Fruit fly (Drosophila melanogaster) whole organism, wandering third instar larva: ENCODE results near the gene Jhbp3.

Source experiments
- CG9705 ChIP-seq: fragments of 200-800 bp; sonication (Bioruptor generic); optimal IDR thresholded peaks from 2 replicates; lab custom pipeline; 2018; ENCODE audit warnings: missing biosample characterization, mild to moderate bottlenecking, missing genetic modification characterization
- Hr78 ChIP-seq: fragments of >200 bp; optimal IDR thresholded peaks from 2 replicates; lab custom pipeline; 2017; ENCODE audit warnings: missing biosample characterization, missing genetic modification characterization
- Hr83 ChIP-seq: fragments of 200-300 bp; sonication (Bioruptor generic); optimal IDR thresholded peaks from 2 replicates; lab custom pipeline; 2016; ENCODE audit warnings: missing biosample characterization, mild to moderate bottlenecking, missing genetic modification characterization, moderate library complexity; ENCODE audit not compliant: poor library complexity, severe bottlenecking
- Rel ChIP-seq, 2 experiments: fragments of 200-800 bp; sonication (Bioruptor generic) in 1 of 2; optimal IDR thresholded peaks; 2 replicates in 1 of 2; 3 replicates in 1 of 2; lab custom pipeline; 2016 to 2019; ENCODE audit warnings: mild to moderate bottlenecking in 2 of 2, missing biosample characterization in 2 of 2, missing genetic modification characterization in 2 of 2, moderate library complexity in 1 of 2
- Vsx2 ChIP-seq: fragments of 200-300, 225-300 bp; sonication (Bioruptor generic); optimal IDR thresholded peaks from 2 replicates; lab custom pipeline; 2018; ENCODE audit warnings: missing biosample characterization, missing genetic modification characterization; ENCODE audit not compliant: partially characterized antibody
- br ChIP-seq: fragments of 200-800 bp; sonication (Bioruptor generic); optimal IDR thresholded peaks from 2 replicates; lab custom pipeline; 2016; ENCODE audit warnings: missing biosample characterization, missing genetic modification characterization
- foxo ChIP-seq, 2 experiments: fragments of 200-800 bp; sonication (Bioruptor generic); optimal IDR thresholded peaks; 2 replicates in 1 of 2; 3 replicates in 1 of 2; lab custom pipeline; 2016 to 2017; ENCODE audit warnings: missing biosample characterization in 2 of 2, missing genetic modification characterization in 2 of 2
- h ChIP-seq: fragments of 200-800 bp; sonication (Bioruptor generic); optimal IDR thresholded peaks from 3 replicates; lab custom pipeline; 2016; ENCODE audit warnings: missing biosample characterization, mild to moderate bottlenecking, missing genetic modification characterization
- jim ChIP-seq: fragments of 175-275, 200-325 bp; sonication (Bioruptor generic); optimal IDR thresholded peaks from 2 replicates; lab custom pipeline; 2016; ENCODE audit warnings: missing biosample characterization, mild to moderate bottlenecking, missing genetic modification characterization
- pan ChIP-seq: fragments of >200 bp; optimal IDR thresholded peaks from 2 replicates; lab custom pipeline; 2017
- rgr ChIP-seq: fragments of 200-800 bp; sonication (Bioruptor generic); optimal IDR thresholded peaks from 3 replicates; lab custom pipeline; 2016; ENCODE audit warnings: missing biosample characterization, mild to moderate bottlenecking, missing genetic modification characterization
- usp ChIP-seq: fragments of >200 bp; optimal IDR thresholded peaks from 2 replicates; lab custom pipeline; 2017; ENCODE audit warnings: missing biosample characterization, missing genetic modification characterization
- woc ChIP-seq: sonication (Bioruptor generic); optimal IDR thresholded peaks from 2 replicates; lab custom pipeline; 2016; ENCODE audit warnings: missing biosample characterization, mild to moderate bottlenecking, missing genetic modification characterization

DNA sequence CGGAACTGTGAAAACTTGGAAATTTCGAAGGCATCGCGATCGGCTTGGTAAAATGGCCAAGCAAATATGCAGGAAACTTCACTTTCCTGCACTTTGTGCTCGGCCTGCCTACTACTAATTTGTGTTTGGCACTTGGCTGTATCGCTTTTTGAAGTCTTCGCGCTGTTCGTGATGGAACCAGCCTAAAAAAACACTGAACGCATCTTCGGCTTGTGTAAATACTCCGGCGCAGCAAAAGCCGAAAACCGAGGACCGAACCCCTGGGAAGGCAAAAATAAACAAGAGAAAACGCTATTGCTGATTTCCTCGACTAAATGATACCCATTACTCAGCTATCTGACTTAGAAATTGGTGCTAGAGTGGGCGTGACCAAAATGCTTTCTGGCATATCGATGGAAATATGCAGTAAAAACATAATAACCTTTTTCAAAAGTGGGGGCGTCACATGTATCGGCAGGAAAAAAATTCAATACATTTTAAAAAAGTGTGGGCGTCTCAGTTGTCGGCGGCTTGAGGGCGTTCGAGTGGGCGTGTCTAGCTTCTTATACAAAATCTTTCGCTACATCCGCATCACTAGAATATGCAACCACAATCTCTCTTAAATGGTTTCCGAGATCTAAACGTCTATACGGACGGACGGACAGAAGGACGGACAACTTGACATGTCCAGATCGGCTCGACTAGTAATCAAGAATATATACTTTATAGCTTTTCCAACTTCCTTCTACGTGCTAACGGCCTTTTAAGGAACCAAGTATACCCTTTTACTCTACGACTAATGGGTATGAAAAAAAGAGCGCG, 19.7 kb upstream of the Jhbp3 start:
- TF ChIP-seq usp (GFP tag; lab: Kevin White, UChicago) (no peak), jim (GFP tag; lab: Kevin White, UChicago) (no peak), Hr78 (GFP tag; lab: Kevin White, UChicago) (no peak), pan (lab: Kevin White, UChicago) (no peak), br (GFP tag; lab: Kevin White, UChicago) (no peak), Vsx2 (no peak), Hr83 (no peak), CG9705 (GFP tag; lab: Kevin White, UChicago) (no peak), Rel (GFP tag; optimal IDR thresholded peaks at IDR 0.05; lab: Kevin White, UChicago) (no peak), Rel (tag; optimal IDR thresholded peaks at IDR 0.05; lab: Kevin White, UChicago) (no peak), h (GFP tag; lab: Kevin White, UChicago) (no peak), rgr (GFP tag; lab: Kevin White, UChicago) (no peak), woc (GFP tag; lab: Kevin White, UChicago) (peak; percentile 38), foxo (GFP tag; optimal IDR thresholded peaks at IDR 0.05; lab: Kevin White, UChicago) (peak in 1 of 2 experiments; percentile 9)
